Worm (Caenorhabditis elegans): ENCODE measurements around the gene srh-167.

The srh-167 gene

ce11 chrV:16315004-16315403, 18.5 kb upstream of the srh-167 start, which contains the start of gene str-214:
TSS of gene str-214 (plus strand) at chrV:16315304.
- TF ChIP-seq skn-1 (tag; optimal IDR thresholded peaks at IDR 0.05) = no peak
- TF ChIP-seq sma-3 (GFP tag; optimal IDR thresholded peaks at IDR 0.05) = no peak

- no peak for TF ChIP-seq ama-1 (optimal IDR thresholded peaks at IDR 0.05)
- TF ChIP-seq nhr-23 (tag; optimal IDR thresholded peaks at IDR 0.05) = no peak
- no peak for TF ChIP-seq sma-9 (GFP tag; optimal IDR thresholded peaks at IDR 0.05)
- no peak for TF ChIP-seq sma-9 (tag; optimal IDR thresholded peaks at IDR 0.05)
- TF ChIP-seq nhr-12 (tag; optimal IDR thresholded peaks at IDR 0.05) = no peak
- TF ChIP-seq crh-2 (tag; optimal IDR thresholded peaks at IDR 0.05) = no peak
- TF ChIP-seq ZK546.5 (tag; optimal IDR thresholded peaks at IDR 0.05) = no peak
- TF ChIP-seq elt-3 (tag; optimal IDR thresholded peaks at IDR 0.05) = no peak
Measured at ce11 chrV:16317244-16317643, 16.3 kb upstream of the srh-167 start, which contains the start of gene srh-180. TSS of gene srh-180 (plus strand) at chrV:16317544.

ce11 chrV:16322155-16322554, 11.4 kb upstream of the srh-167 start:
- TF ChIP-seq nhr-6 (tag; optimal IDR thresholded peaks at IDR 0.05) = no peak
- TF ChIP-seq nhr-237 (tag; optimal IDR thresholded peaks at IDR 0.05) = no peak
- TF ChIP-seq nhr-10 (tag; optimal IDR thresholded peaks at IDR 0.05) = no peak
- no peak for TF ChIP-seq Y55F3AM.14 (GFP tag; optimal IDR thresholded peaks at IDR 0.05)
- no peak for TF ChIP-seq dmd-4 (tag; optimal IDR thresholded peaks at IDR 0.05)
- TF ChIP-seq lin-13 (GFP tag; optimal IDR thresholded peaks at IDR 0.05) = no peak

- no peak for TF ChIP-seq lin-39 (tag; optimal IDR thresholded peaks at IDR 0.05)
- no peak for TF ChIP-seq ztf-1 (GFP tag; conservative IDR thresholded peaks at IDR 0.05)
- TF ChIP-seq ztf-11 (tag; optimal IDR thresholded peaks at IDR 0.05) = no peak
- TF ChIP-seq nhr-10 (tag; optimal IDR thresholded peaks at IDR 0.05) = no peak
- no peak for TF ChIP-seq lin-13 (GFP tag; optimal IDR thresholded peaks at IDR 0.05)
- TF ChIP-seq R02D3.7 (tag; optimal IDR thresholded peaks at IDR 0.05) = no peak
- no peak for TF ChIP-seq nhr-12 (tag; optimal IDR thresholded peaks at IDR 0.05)
- no peak for TF ChIP-seq mdl-1 (tag; optimal IDR thresholded peaks at IDR 0.05)
- no peak for TF ChIP-seq nhr-11 (tag; optimal IDR thresholded peaks at IDR 0.05)
- TF ChIP-seq ceh-82 (tag; optimal IDR thresholded peaks at IDR 0.05) = no peak
Measured at ce11 chrV:16328849-16329248, 4.7 kb upstream of the srh-167 start, which contains the start of gene F57G8.7. TSS of gene F57G8.7 (plus strand) at chrV:16329149.

DNA sequence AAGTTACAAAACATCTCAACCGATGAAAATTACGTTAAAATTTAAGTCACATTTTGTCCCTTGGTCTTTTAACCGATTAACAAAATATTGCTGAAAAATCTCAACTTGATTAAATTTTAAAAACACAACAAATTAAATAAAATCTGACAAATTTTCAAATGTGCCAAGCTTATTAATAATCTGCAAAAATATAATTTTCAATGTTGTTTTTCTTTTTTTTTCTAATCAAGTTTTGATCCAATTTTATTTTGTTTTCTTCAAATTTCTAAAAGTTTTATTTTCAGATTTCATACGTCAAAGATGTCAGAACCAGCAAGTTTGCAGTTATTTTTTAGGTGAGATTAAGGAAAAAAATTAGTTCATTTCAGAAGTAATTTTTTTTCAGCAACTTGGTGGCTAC, 2.8 kb downstream of the srh-167 start, which contains the start of gene srw-87:
Gene srw-87, plus strand, starts transcription at position 301 of the 400 bp plus-strand sequence.
- TF ChIP-seq crh-2 (tag; optimal IDR thresholded peaks at IDR 0.05) (no peak), R02D3.7 (tag; optimal IDR thresholded peaks at IDR 0.05) (no peak), blmp-1 (tag; optimal IDR thresholded peaks at IDR 0.05; ENCODE audit: insufficient read depth) (no peak), zag-1 (tag; optimal IDR thresholded peaks at IDR 0.05) (no peak), snpc-4 (tag; optimal IDR thresholded peaks at IDR 0.05) (no peak), ceh-82 (tag; optimal IDR thresholded peaks at IDR 0.05) (no peak), nhr-6 (tag; optimal IDR thresholded peaks at IDR 0.05) (no peak), nhr-25 (tag; optimal IDR thresholded peaks at IDR 0.05) (no peak), mab-5 (tag; optimal IDR thresholded peaks at IDR 0.05) (no peak), nhr-23 (tag; optimal IDR thresholded peaks at IDR 0.05) (no peak), mbf-1 (tag; optimal IDR thresholded peaks at IDR 0.05) (no peak), fos-1 (tag; optimal IDR thresholded peaks at IDR 0.05) (no peak), unc-39 (tag; optimal IDR thresholded peaks at IDR 0.05) (no peak), C34F6.9 (tag; optimal IDR thresholded peaks at IDR 0.05) (no peak), ceh-16 (tag; optimal IDR thresholded peaks at IDR 0.05) (no peak), sem-4 (tag; optimal IDR thresholded peaks at IDR 0.05) (no peak), dmd-4 (tag; optimal IDR thresholded peaks at IDR 0.05) (no peak)

Data from whole organism, L2 larva.